Worm (Caenorhabditis elegans): ENCODE results near the gene ZC443.1.
A peak's percentile ranks its signal among the peaks of the same experiment; 100 is the strongest.

The ZC443.1 gene

ce11 chrV:12844748-12845147 is 34.9 kb upstream of the ZC443.1 start:
- TF ChIP-seq pag-3 (tag; optimal IDR thresholded peaks at IDR 0.05; ENCODE audit: borderline replicate concordance, insufficient read depth), result no peak
- no peak for TF ChIP-seq dsc-1 (tag; optimal IDR thresholded peaks at IDR 0.05)
- TF ChIP-seq unc-86 (tag; optimal IDR thresholded peaks at IDR 0.05), result no peak
- no peak for TF ChIP-seq jun-1 (tag; optimal IDR thresholded peaks at IDR 0.05)
- TF ChIP-seq aly-2 (tag; optimal IDR thresholded peaks at IDR 0.05), result no peak
- TF ChIP-seq Y116A8C.19 (tag; optimal IDR thresholded peaks at IDR 0.05; ENCODE audit: borderline replicate concordance), result no peak
- TF ChIP-seq lin-39 (tag; optimal IDR thresholded peaks at IDR 0.05), result no peak
- no peak for TF ChIP-seq pax-3 (tag; optimal IDR thresholded peaks at IDR 0.05)
- no peak for TF ChIP-seq C04F5.9 (tag; optimal IDR thresholded peaks at IDR 0.05)
- TF ChIP-seq nhr-28 (tag; optimal IDR thresholded peaks at IDR 0.05), result no peak
- TF ChIP-seq fkh-8 (tag; optimal IDR thresholded peaks at IDR 0.05), result no peak

ce11 chrV:12835388-12835787 is 25.5 kb upstream of the ZC443.1 start, which contains the start of gene C44H9.4:
C44H9.4 (plus strand) TSS chrV:12835688.
- TF ChIP-seq tlp-1 (tag; optimal IDR thresholded peaks at IDR 0.05) (no peak), ceh-90 (tag; optimal IDR thresholded peaks at IDR 0.05) (no peak), fkh-4 (tag; optimal IDR thresholded peaks at IDR 0.05; ENCODE audit: borderline replicate concordance) (no peak), unc-98 (GFP tag; IDR thresholded peaks at IDR 0.05) (no peak), fos-1 (tag; optimal IDR thresholded peaks at IDR 0.05) (no peak), snpc-4 (tag; optimal IDR thresholded peaks at IDR 0.05) (no peak), ceh-63 (GFP tag; optimal IDR thresholded peaks at IDR 0.05) (no peak), C04F5.9 (tag; optimal IDR thresholded peaks at IDR 0.05) (no peak), efl-3 (GFP tag; optimal IDR thresholded peaks at IDR 0.05) (no peak), unc-62 (GFP tag; optimal IDR thresholded peaks at IDR 0.05) (no peak), Y116A8C.19 (tag; optimal IDR thresholded peaks at IDR 0.05; ENCODE audit: borderline replicate concordance) (no peak)

ce11 chrV:12827219-12827618 is 17.3 kb upstream of the ZC443.1 start, which contains the start of gene ugt-15:
ugt-15 (plus strand) TSS chrV:12827519.
- TF ChIP-seq fkh-10 (GFP tag; optimal IDR thresholded peaks at IDR 0.05) (no peak), dsc-1 (tag; optimal IDR thresholded peaks at IDR 0.05) (no peak), tbx-2 (tag; optimal IDR thresholded peaks at IDR 0.05) (no peak), hlh-17 (GFP tag; optimal IDR thresholded peaks at IDR 0.05; ENCODE audit: borderline replicate concordance) (no peak), ztf-11 (tag; optimal IDR thresholded peaks at IDR 0.05) (no peak), nhr-71 (tag; optimal IDR thresholded peaks at IDR 0.05) (no peak), efl-3 (GFP tag; optimal IDR thresholded peaks at IDR 0.05) (no peak), ceh-88 (GFP tag; IDR thresholded peaks at IDR 0.05) (no peak), snpc-4 (tag; optimal IDR thresholded peaks at IDR 0.05) (no peak), jun-1 (tag; optimal IDR thresholded peaks at IDR 0.05) (no peak), dpl-1 (GFP tag; optimal IDR thresholded peaks at IDR 0.05) (no peak), nhr-20 (tag; optimal IDR thresholded peaks at IDR 0.05) (no peak), ceh-8 (GFP tag; optimal IDR thresholded peaks at IDR 0.05) (no peak), pag-3 (tag; optimal IDR thresholded peaks at IDR 0.05; ENCODE audit: borderline replicate concordance, insufficient read depth) (no peak), grh-1 (GFP tag; IDR thresholded peaks at IDR 0.05) (no peak), lin-13 (GFP tag; optimal IDR thresholded peaks at IDR 0.05) (no peak)

- TF ChIP-seq elt-2 (tag; optimal IDR thresholded peaks at IDR 0.05) (peak; percentile 78), pax-3 (tag; optimal IDR thresholded peaks at IDR 0.05) (no peak), nhr-20 (tag; optimal IDR thresholded peaks at IDR 0.05) (peak; percentile 50)
Observed at ce11 chrV:12824777-12825176, 14.9 kb upstream of the ZC443.1 start, which contains the start of gene ugt-16. ugt-16 (plus strand) TSS chrV:12825024.

ce11 chrV:12822065-12822464 is 12.2 kb upstream of the ZC443.1 start:
- TF ChIP-seq elt-2 (tag; optimal IDR thresholded peaks at IDR 0.05) (peak; percentile 64), nhr-11 (tag; optimal IDR thresholded peaks at IDR 0.05) (no peak), grh-1 (GFP tag; IDR thresholded peaks at IDR 0.05) (no peak), sox-4 (tag; optimal IDR thresholded peaks at IDR 0.05) (no peak), nhr-77 (tag; optimal IDR thresholded peaks at IDR 0.05) (no peak), nhr-20 (tag; optimal IDR thresholded peaks at IDR 0.05) (peak; percentile 44)
